Fruit fly (Drosophila melanogaster) whole organism, prepupa: ENCODE data around the gene Pdhb.

ENCODE experiments used
- CG10631 ChIP-seq: fragments of 200-800 bp; sonication (Bioruptor generic); optimal IDR thresholded peaks from 2 replicates; lab custom pipeline; 2016; ENCODE audit warnings: missing biosample characterization, missing genetic modification characterization
- CG11294 ChIP-seq: fragments of 200-800 bp; sonication (Bioruptor generic); IDR thresholded peaks from 2 replicates; pipeline ENCODE4 v1.3.6; 2022; ENCODE audit warnings: missing biosample characterization, missing genetic modification characterization
- CG11762 ChIP-seq: fragments of 200-800 bp; sonication (Bioruptor generic); optimal IDR thresholded peaks from 3 replicates; lab custom pipeline; 2016; ENCODE audit warnings: missing biosample characterization, missing genetic modification characterization; ENCODE audit not compliant: insufficient read depth
- CG11902 ChIP-seq: fragments of 200-800 bp; sonication (Bioruptor generic); optimal IDR thresholded peaks from 3 replicates; lab custom pipeline; 2016; ENCODE audit warnings: missing biosample characterization, missing genetic modification characterization
- CG15336 ChIP-seq: fragments of 200-800 bp; sonication (Bioruptor generic); IDR thresholded peaks from 2 replicates; pipeline ENCODE4 v1.3.6; 2022; ENCODE audit warnings: missing biosample characterization, missing genetic modification characterization
- CG3032 ChIP-seq: fragments of 200-800 bp; optimal IDR thresholded peaks from 2 replicates; lab custom pipeline; 2019; ENCODE audit warnings: missing biosample characterization, mild to moderate bottlenecking, missing genetic modification characterization, moderate library complexity
- CG31627 ChIP-seq: fragments of 200-800 bp; sonication (Bioruptor generic); optimal IDR thresholded peaks from 3 replicates; lab custom pipeline; 2016; ENCODE audit warnings: missing biosample characterization, missing genetic modification characterization
- CG32006 ChIP-seq: fragments of 200-800 bp; sonication (Bioruptor generic); optimal IDR thresholded peaks from 3 replicates; lab custom pipeline; 2017; ENCODE audit warnings: missing biosample characterization, mild to moderate bottlenecking, missing genetic modification characterization
- CG34406 ChIP-seq: fragments of 200-800 bp; sonication (Bioruptor generic); optimal IDR thresholded peaks from 3 replicates; lab custom pipeline; 2016; ENCODE audit warnings: missing biosample characterization, missing genetic modification characterization
- CG3919 ChIP-seq: fragments of 200-800 bp; sonication (Bioruptor generic); optimal IDR thresholded peaks from 3 replicates; lab custom pipeline; 2016; ENCODE audit warnings: missing biosample characterization, missing genetic modification characterization
- CG4318 ChIP-seq: fragments of 200-800 bp; sonication (Bioruptor generic); optimal IDR thresholded peaks from 3 replicates; lab custom pipeline; 2017; ENCODE audit warnings: missing biosample characterization, mild to moderate bottlenecking, missing genetic modification characterization
- CG6163 ChIP-seq: fragments of 200-800 bp; sonication (Bioruptor generic); IDR thresholded peaks from 3 replicates; pipeline ENCODE4 v1.3.6; 2022; ENCODE audit warnings: missing biosample characterization, missing genetic modification characterization
- CG6276 ChIP-seq: fragments of 200-800 bp; sonication (Bioruptor generic); optimal IDR thresholded peaks from 2 replicates; lab custom pipeline; 2017; ENCODE audit warnings: missing biosample characterization, mild to moderate bottlenecking, missing genetic modification characterization
- CG6792 ChIP-seq: fragments of 200-800 bp; sonication (Bioruptor generic); optimal IDR thresholded peaks from 3 replicates; lab custom pipeline; 2016; ENCODE audit warnings: missing biosample characterization, missing genetic modification characterization
- CG6808 ChIP-seq: fragments of 200-800 bp; sonication (Bioruptor generic); optimal IDR thresholded peaks from 3 replicates; lab custom pipeline; 2017; ENCODE audit warnings: missing biosample characterization, missing genetic modification characterization, mild to moderate bottlenecking, moderate library complexity, missing genetic modification reagents
- CG6854 ChIP-seq: fragments of 200-800 bp; sonication (Bioruptor generic); optimal IDR thresholded peaks from 2 replicates; lab custom pipeline; 2017; ENCODE audit warnings: missing biosample characterization, mild to moderate bottlenecking, missing genetic modification characterization
- CG8119 ChIP-seq: fragments of 200-800 bp; sonication (Bioruptor generic); IDR thresholded peaks from 3 replicates; pipeline ENCODE4 v1.3.6; 2022; ENCODE audit warnings: missing biosample characterization, missing genetic modification characterization
- CG8632 ChIP-seq: fragments of 200-800 bp; sonication (Bioruptor generic); optimal IDR thresholded peaks from 3 replicates; lab custom pipeline; 2016; ENCODE audit warnings: missing biosample characterization, missing genetic modification characterization
- Eip75B ChIP-seq: fragments of 200-800 bp; sonication (Bioruptor generic); optimal IDR thresholded peaks from 3 replicates; lab custom pipeline; 2016; ENCODE audit warnings: missing biosample characterization, missing genetic modification characterization
- Eip78C ChIP-seq: fragments of 200-800 bp; sonication (Bioruptor generic); peaks from one replicate; lab custom pipeline; 2016; ENCODE audit warnings: missing biosample characterization, missing genetic modification characterization
- Eip93F ChIP-seq: fragments of 200-800 bp; sonication (Bioruptor generic); optimal IDR thresholded peaks from 2 replicates; lab custom pipeline; 2016; ENCODE audit warnings: missing biosample characterization, mild to moderate bottlenecking, missing genetic modification characterization
- Gug ChIP-seq: fragments of 200-800 bp; sonication (Bioruptor generic); IDR thresholded peaks from 2 replicates; pipeline ENCODE4 v1.3.6; 2022; ENCODE audit warnings: missing biosample characterization, missing genetic modification characterization
- Hr38 ChIP-seq: sonication (Bioruptor generic); optimal IDR thresholded peaks from 2 replicates; lab custom pipeline; 2016; ENCODE audit warnings: missing biosample characterization, missing genetic modification characterization
- Lpt ChIP-seq: fragments of 200-800 bp; sonication (Bioruptor generic); optimal IDR thresholded peaks from 3 replicates; lab custom pipeline; 2016; ENCODE audit warnings: missing biosample characterization, missing genetic modification characterization
- OdsH ChIP-seq: fragments of 200-800 bp; sonication (Bioruptor generic); optimal IDR thresholded peaks from 3 replicates; lab custom pipeline; 2016; ENCODE audit warnings: missing biosample characterization, missing genetic modification characterization
- Smox ChIP-seq: fragments of 200-800 bp; sonication (Bioruptor generic); optimal IDR thresholded peaks from 3 replicates; lab custom pipeline; 2016; ENCODE audit warnings: missing biosample characterization, missing genetic modification characterization
- Sox102F ChIP-seq: fragments of 200-800 bp; sonication (Bioruptor generic); optimal IDR thresholded peaks from 2 replicates; lab custom pipeline; 2016; ENCODE audit warnings: missing biosample characterization, mild to moderate bottlenecking, missing genetic modification characterization
- Sox14 ChIP-seq: fragments of 200-800 bp; sonication (Bioruptor generic); optimal IDR thresholded peaks from 3 replicates; lab custom pipeline; 2016; ENCODE audit warnings: missing biosample characterization, missing genetic modification characterization
- achi ChIP-seq: fragments of 200-800 bp; sonication (Bioruptor generic); optimal IDR thresholded peaks from 3 replicates; lab custom pipeline; 2016; ENCODE audit warnings: missing biosample characterization, missing genetic modification characterization
- acj6 ChIP-seq: fragments of 200-800 bp; sonication (Bioruptor generic); optimal IDR thresholded peaks from 3 replicates; lab custom pipeline; 2016; ENCODE audit warnings: missing biosample characterization, missing genetic modification characterization
- cyc ChIP-seq: fragments of 200-800 bp; sonication (Bioruptor generic); optimal IDR thresholded peaks from 3 replicates; lab custom pipeline; 2016; ENCODE audit warnings: missing biosample characterization, missing genetic modification characterization
- dac ChIP-seq: fragments of 200-800 bp; sonication (Bioruptor generic); optimal IDR thresholded peaks from 2 replicates; lab custom pipeline; 2017; ENCODE audit warnings: missing biosample characterization, mild to moderate bottlenecking, missing genetic modification characterization
- dsx ChIP-seq: fragments of 200-800 bp; optimal IDR thresholded peaks from 3 replicates; lab custom pipeline; 2019; ENCODE audit warnings: missing biosample characterization, mild to moderate bottlenecking, missing genetic modification characterization, moderate library complexity; ENCODE audit not compliant: poor library complexity, severe bottlenecking
- eg ChIP-seq: fragments of 200-800 bp; sonication (Bioruptor generic); IDR thresholded peaks from 3 replicates; pipeline ENCODE4 v1.3.6; 2022; ENCODE audit warnings: missing biosample characterization, missing genetic modification characterization
- esn ChIP-seq: fragments of 200-800 bp; sonication (Bioruptor generic); optimal IDR thresholded peaks from 2 replicates; lab custom pipeline; 2016; ENCODE audit warnings: missing biosample characterization, mild to moderate bottlenecking, missing genetic modification characterization, moderate library complexity
- fd59A ChIP-seq: fragments of 200-800 bp; sonication (Bioruptor generic); optimal IDR thresholded peaks from 2 replicates; lab custom pipeline; 2017; ENCODE audit warnings: missing biosample characterization, mild to moderate bottlenecking, missing genetic modification characterization, missing genetic modification reagents
- fd85E ChIP-seq: fragments of 200-800 bp; sonication (Bioruptor generic); optimal IDR thresholded peaks from 3 replicates; lab custom pipeline; 2016; ENCODE audit warnings: missing biosample characterization, missing genetic modification characterization
- lz ChIP-seq: fragments of 200-800 bp; sonication (Bioruptor generic); optimal IDR thresholded peaks from 3 replicates; lab custom pipeline; 2016; ENCODE audit warnings: missing biosample characterization, missing genetic modification characterization
- net ChIP-seq: fragments of 200-800 bp; sonication (Bioruptor generic); optimal IDR thresholded peaks from 3 replicates; lab custom pipeline; 2016; ENCODE audit warnings: missing biosample characterization, missing genetic modification characterization
- pdm3 ChIP-seq: fragments of 200-800 bp; sonication (Bioruptor generic); optimal IDR thresholded peaks from 3 replicates; lab custom pipeline; 2016; ENCODE audit warnings: missing biosample characterization, missing genetic modification characterization
- spab ChIP-seq: fragments of 200-800 bp; sonication (Bioruptor generic); optimal IDR thresholded peaks from 2 replicates; lab custom pipeline; 2017; ENCODE audit warnings: missing biosample characterization, mild to moderate bottlenecking, missing genetic modification characterization, missing genetic modification reagents
- ss ChIP-seq, 2 experiments: fragments of 200-800 bp; sonication (Bioruptor generic); optimal IDR thresholded peaks; 2 replicates in 1 of 2; 3 replicates in 1 of 2; lab custom pipeline; 2017 to 2018; ENCODE audit warnings: mild to moderate bottlenecking in 2 of 2, missing biosample characterization in 2 of 2, missing genetic modification characterization in 2 of 2, moderate library complexity in 1 of 2
- topi ChIP-seq: fragments of 200-800 bp; sonication (Bioruptor generic); optimal IDR thresholded peaks from 3 replicates; lab custom pipeline; 2016; ENCODE audit warnings: missing biosample characterization, missing genetic modification characterization

The Pdhb gene

DNA sequence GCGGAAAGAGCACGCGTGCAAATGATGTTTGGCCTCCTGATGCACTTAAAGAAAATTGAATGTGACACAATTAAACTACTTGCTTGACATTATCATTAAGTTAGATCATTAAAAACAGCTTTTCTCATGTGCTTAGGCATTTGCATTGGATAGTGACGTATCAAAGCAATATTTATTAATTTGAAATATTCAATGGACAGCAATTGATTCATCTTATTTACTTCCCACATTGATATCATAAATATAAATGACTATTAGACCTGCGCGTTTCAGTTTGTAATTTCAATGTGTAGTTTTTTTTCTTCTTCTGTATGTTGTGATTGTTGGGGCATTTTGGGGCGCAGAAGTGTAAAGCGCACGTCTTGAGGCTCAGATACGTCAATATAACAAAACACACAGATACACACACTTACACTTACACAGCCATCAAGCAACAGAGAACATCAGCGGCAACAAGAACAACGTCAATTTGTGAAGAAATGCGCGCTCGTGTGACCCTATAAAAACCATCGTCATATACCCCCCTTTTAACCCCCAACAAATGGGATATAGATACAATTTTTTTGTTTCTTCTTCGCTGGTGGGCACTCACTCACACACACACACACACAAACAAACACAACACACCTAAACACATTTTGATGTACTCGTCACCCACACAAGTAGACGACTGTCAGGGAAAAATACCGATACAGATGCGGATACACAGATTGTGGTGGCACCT is 23.8 kb upstream of the Pdhb start (continued):
- TF ChIP-seq lz (GFP tag; lab: Kevin White, UChicago) (peak; percentile 64), CG10631 (GFP tag; lab: Kevin White, UChicago) (peak; percentile 56), spab (GFP tag; lab: Kevin White, UChicago) (peak; percentile 23), Sox14 (GFP tag; lab: Kevin White, UChicago) (peak; percentile 61), Eip93F (no peak), CG31627 (GFP tag; lab: Kevin White, UChicago) (peak; percentile 49), pdm3 (GFP tag; lab: Kevin White, UChicago) (peak; percentile 67), cyc (GFP tag; lab: Kevin White, UChicago) (peak; percentile 62), Hr38 (GFP tag; lab: Kevin White, UChicago) (no peak), CG3919 (GFP tag; lab: Kevin White, UChicago) (peak; percentile 52)

DNA sequence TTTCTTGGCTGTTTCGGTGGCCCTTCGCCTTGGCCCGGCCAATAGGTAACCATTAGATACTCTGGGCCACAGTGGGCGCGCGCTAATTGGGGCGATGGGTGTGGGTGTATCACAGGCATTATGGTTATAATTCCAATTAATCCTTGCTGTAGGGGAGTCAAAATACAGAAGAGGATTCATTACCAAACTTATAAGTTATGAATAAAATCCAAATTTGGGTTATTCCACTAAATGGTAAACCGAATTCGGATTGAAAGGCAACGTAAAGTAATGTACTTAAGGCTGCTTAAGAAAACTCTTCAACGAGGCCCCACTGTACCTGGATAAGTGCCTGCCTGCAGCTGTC is 23.2 kb upstream of the Pdhb start:
- TF ChIP-seq Gug (GFP tag; lab: Robert Waterston, UW), result 0 out of 2 replicates have a peak, but pooled peaks have one; percentile 12
- TF ChIP-seq CG3919 (GFP tag; lab: Kevin White, UChicago), result peak; percentile 12
- no peak for TF ChIP-seq CG3032 (tag; lab: Kevin White, UChicago)
- TF ChIP-seq eg (GFP tag; lab: Robert Waterston, UW), result peak; percentile 26; the same call in 1 of the 3 replicates
- TF ChIP-seq CG15336 (GFP tag; lab: Robert Waterston, UW), result no peak
- no peak for TF ChIP-seq Hr38 (GFP tag; lab: Kevin White, UChicago)
- TF ChIP-seq CG6163 (GFP tag; lab: Robert Waterston, UW), result 0 out of 3 replicates have a peak, but pooled peaks have one; percentile 34
- no peak for TF ChIP-seq lz (GFP tag; lab: Kevin White, UChicago)
- TF ChIP-seq achi (GFP tag; lab: Kevin White, UChicago), result peak; percentile 2

DNA sequence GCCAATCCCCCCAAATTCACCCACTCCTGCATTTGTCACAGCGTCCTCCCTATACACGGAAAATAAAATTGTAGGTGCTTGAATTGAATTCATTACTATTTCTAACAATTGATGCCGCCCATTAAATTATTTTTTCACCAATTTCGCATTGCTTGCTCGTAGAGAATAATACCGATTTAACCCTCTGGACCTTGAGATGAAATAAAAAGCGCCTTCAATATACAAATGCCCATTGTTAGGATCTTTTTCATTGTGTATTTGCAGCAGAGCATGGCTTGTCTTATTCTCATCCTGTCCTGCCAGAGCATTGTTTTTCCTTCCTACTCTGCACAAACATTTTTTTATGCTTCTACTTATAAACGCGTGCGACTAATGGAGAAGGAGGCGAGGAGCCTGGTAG is 21.3 kb upstream of the Pdhb start:
- TF ChIP-seq CG8632 (GFP tag; lab: Kevin White, UChicago), result peak; percentile 18
- TF ChIP-seq Smox (GFP tag; lab: Kevin White, UChicago), result peak; percentile 2
- no peak for TF ChIP-seq CG11294 (GFP tag; lab: Robert Waterston, UW)
- peak; percentile 32 for TF ChIP-seq lz (GFP tag; lab: Kevin White, UChicago)
- TF ChIP-seq CG11762 (GFP tag; lab: Kevin White, UChicago), result no peak
- peak; percentile 41 for TF ChIP-seq acj6
- TF ChIP-seq cyc (GFP tag; lab: Kevin White, UChicago), result peak; percentile 21
- TF ChIP-seq CG6854, result no peak
- peak; percentile 3 for TF ChIP-seq CG4318 (GFP tag; lab: Kevin White, UChicago)
- TF ChIP-seq Gug (GFP tag; lab: Robert Waterston, UW), result no peak
- peak; percentile 38 for TF ChIP-seq Sox14 (GFP tag; lab: Kevin White, UChicago)
- TF ChIP-seq dsx (GFP tag; lab: Kevin White, UChicago), result peak; percentile 49
- TF ChIP-seq Eip93F, result no peak
- TF ChIP-seq achi (GFP tag; lab: Kevin White, UChicago), result peak; percentile 59
- TF ChIP-seq CG6276 (GFP tag; lab: Kevin White, UChicago), result no peak
- TF ChIP-seq OdsH (GFP tag; lab: Kevin White, UChicago), result peak; percentile 38
- TF ChIP-seq dac (GFP tag; lab: Kevin White, UChicago), result no peak
- TF ChIP-seq CG34406 (GFP tag; lab: Kevin White, UChicago), result peak; percentile 27
- TF ChIP-seq Eip75B (GFP tag; lab: Kevin White, UChicago), result peak; percentile 44
- TF ChIP-seq ss (GFP tag; optimal IDR thresholded peaks at IDR 0.05; lab: Kevin White, UChicago), result peak; percentile 27 to 52
- TF ChIP-seq CG3919 (GFP tag; lab: Kevin White, UChicago), result peak; percentile 54
- TF ChIP-seq eg (GFP tag; lab: Robert Waterston, UW), result no peak
- TF ChIP-seq CG11902, result no peak
- peak; percentile 31; the same call in 1 of the 3 replicates for TF ChIP-seq CG8119 (GFP tag; lab: Robert Waterston, UW)
- TF ChIP-seq CG31627 (GFP tag; lab: Kevin White, UChicago), result peak; percentile 27
- peak; percentile 31 for TF ChIP-seq esn
- peak; percentile 69 for TF ChIP-seq CG10631 (GFP tag; lab: Kevin White, UChicago)
- TF ChIP-seq Eip78C, result peak; percentile 81
- TF ChIP-seq Sox102F (GFP tag; lab: Kevin White, UChicago), result no peak
- TF ChIP-seq CG32006 (GFP tag; lab: Kevin White, UChicago), result peak; percentile 41
- peak; percentile 60 for TF ChIP-seq fd59A (GFP tag; lab: Kevin White, UChicago)
- TF ChIP-seq net, result peak; percentile 4
- TF ChIP-seq Lpt (GFP tag; lab: Kevin White, UChicago), result no peak
- peak; percentile 52 for TF ChIP-seq pdm3 (GFP tag; lab: Kevin White, UChicago)
- peak; percentile 31 for TF ChIP-seq CG6792 (GFP tag; lab: Kevin White, UChicago)
- TF ChIP-seq topi (GFP tag; lab: Kevin White, UChicago), result peak; percentile 33
- peak; percentile 50; the same call in 2 of the 3 replicates for TF ChIP-seq CG6163 (GFP tag; lab: Robert Waterston, UW)
- TF ChIP-seq CG15336 (GFP tag; lab: Robert Waterston, UW), result 0 out of 2 replicates have a peak, but pooled peaks have one; percentile 13
- TF ChIP-seq fd85E (GFP tag; lab: Kevin White, UChicago), result no peak
- peak; percentile 60 for TF ChIP-seq CG6808 (GFP tag; lab: Kevin White, UChicago)
